Fruit fly (Drosophila melanogaster) whole organism, embryonic: ENCODE data around the gene CG10194.

Experiments
- Antp ChIP-seq: fragments of 200-800 bp; sonication (Bioruptor generic); optimal IDR thresholded peaks from 3 replicates; lab custom pipeline; 2016; ENCODE audit warnings: missing biosample characterization, missing genetic modification characterization
- Atf6 ChIP-seq: fragments of 200-800 bp; sonication (Bioruptor generic); IDR thresholded peaks from 2 replicates; pipeline ENCODE4 v1.3.6; 2022; ENCODE audit warnings: missing biosample characterization, missing genetic modification characterization
- CG10565 ChIP-seq: fragments of 200-800 bp; sonication (Bioruptor generic); optimal IDR thresholded peaks from 3 replicates; lab custom pipeline; 2016; ENCODE audit warnings: missing biosample characterization, mild to moderate bottlenecking, missing genetic modification characterization
- CG10959 ChIP-seq: fragments of 200-800 bp; sonication (Bioruptor generic); IDR thresholded peaks from 2 replicates; pipeline ENCODE4 v1.3.6; 2022; ENCODE audit warnings: missing biosample characterization, missing genetic modification characterization
- CG11723 ChIP-seq: fragments of 200-800 bp; sonication (Bioruptor generic); optimal IDR thresholded peaks from 2 replicates; lab custom pipeline; 2017; ENCODE audit warnings: missing biosample characterization, mild to moderate bottlenecking, missing genetic modification characterization
- CG12104 ChIP-seq: fragments of 200-800 bp; sonication (Bioruptor generic); optimal IDR thresholded peaks from 3 replicates; lab custom pipeline; 2016; ENCODE audit warnings: missing biosample characterization, missing genetic modification characterization
- CG13123 ChIP-seq: fragments of 200-800 bp; sonication (Bioruptor generic); optimal IDR thresholded peaks from 2 replicates; lab custom pipeline; 2016; ENCODE audit warnings: missing biosample characterization, missing genetic modification characterization
- CG14860 ChIP-seq: fragments of 200-800 bp; sonication (Bioruptor generic); IDR thresholded peaks from 3 replicates; pipeline ENCODE4 v1.3.6; 2022; ENCODE audit warnings: missing biosample characterization, missing genetic modification characterization; ENCODE audit not compliant: partially characterized antibody
- CG15073 ChIP-seq: fragments of 200-800 bp; sonication (Bioruptor generic); optimal IDR thresholded peaks from 2 replicates; lab custom pipeline; 2016; ENCODE audit warnings: missing biosample characterization, missing genetic modification characterization
- CG18599 ChIP-seq: fragments of 200-800 bp; sonication (Bioruptor generic); optimal IDR thresholded peaks from 3 replicates; lab custom pipeline; 2017; ENCODE audit warnings: missing biosample characterization, missing genetic modification characterization, mild to moderate bottlenecking, moderate library complexity, missing genetic modification reagents
- CG2889 ChIP-seq: fragments of 200-800 bp; sonication (Bioruptor generic); IDR thresholded peaks from 3 replicates; pipeline ENCODE4 v1.3.6; 2022; ENCODE audit warnings: missing biosample characterization, missing genetic modification characterization
- CG3281 ChIP-seq: fragments of 200-800 bp; sonication (Bioruptor generic); optimal IDR thresholded peaks from 3 replicates; lab custom pipeline; 2017; ENCODE audit warnings: missing biosample characterization, mild to moderate bottlenecking, missing genetic modification characterization
- CG4282 ChIP-seq: fragments of 200-800 bp; sonication (Bioruptor generic); optimal IDR thresholded peaks from 2 replicates; lab custom pipeline; 2016; ENCODE audit warnings: missing biosample characterization, missing genetic modification characterization
- CG4617 ChIP-seq: fragments of 200-800 bp; sonication (Bioruptor generic); optimal IDR thresholded peaks from 3 replicates; lab custom pipeline; 2016; ENCODE audit warnings: missing biosample characterization, missing genetic modification characterization, borderline replicate concordance
- CG4707 ChIP-seq: fragments of 200-800 bp; sonication (Bioruptor generic); optimal IDR thresholded peaks from 2 replicates; lab custom pipeline; 2018; ENCODE audit warnings: missing biosample characterization, mild to moderate bottlenecking, missing genetic modification characterization, moderate library complexity
- CG5953 ChIP-seq: fragments of 200-800 bp; sonication (Bioruptor generic); IDR thresholded peaks from 2 replicates; pipeline ENCODE4 v1.3.6; 2022; ENCODE audit warnings: missing biosample characterization, missing genetic modification characterization
- CG6654 ChIP-seq: fragments of 200-800 bp; sonication (Bioruptor generic); optimal IDR thresholded peaks from 2 replicates; lab custom pipeline; 2017; ENCODE audit warnings: missing biosample characterization, mild to moderate bottlenecking, missing genetic modification characterization
- CG6689 ChIP-seq: fragments of 200-800 bp; sonication (Bioruptor generic); IDR thresholded peaks from 2 replicates; pipeline ENCODE4 v1.3.6; 2022; ENCODE audit warnings: missing biosample characterization, missing genetic modification characterization
- CG6813 ChIP-seq: fragments of 200-800 bp; sonication (Bioruptor generic); optimal IDR thresholded peaks from 2 replicates; lab custom pipeline; 2017; ENCODE audit warnings: missing biosample characterization, missing genetic modification characterization, mild to moderate bottlenecking, moderate library complexity, missing genetic modification reagents
- CG7839 ChIP-seq: fragments of 200-800 bp; sonication (Bioruptor generic); optimal IDR thresholded peaks from 3 replicates; lab custom pipeline; 2018; ENCODE audit warnings: missing biosample characterization, mild to moderate bottlenecking, missing genetic modification characterization, moderate library complexity
- CG8359 ChIP-seq: fragments of 200-800 bp; sonication (Bioruptor generic); optimal IDR thresholded peaks from 2 replicates; lab custom pipeline; 2017; ENCODE audit warnings: missing biosample characterization, mild to moderate bottlenecking, missing genetic modification characterization, borderline replicate concordance
- CG8765 ChIP-seq: fragments of 200-800 bp; sonication (Bioruptor generic); IDR thresholded peaks from 2 replicates; pipeline ENCODE4 v1.3.6; 2022; ENCODE audit warnings: missing biosample characterization, missing genetic modification characterization
- CG8944 ChIP-seq: fragments of 200-800 bp; sonication (Bioruptor generic); optimal IDR thresholded peaks from 3 replicates; lab custom pipeline; 2016; ENCODE audit warnings: missing biosample characterization, missing genetic modification characterization
- CG9215 ChIP-seq: fragments of 200-800 bp; sonication (Bioruptor generic); IDR thresholded peaks from 2 replicates; pipeline ENCODE4 v1.3.6; 2022; ENCODE audit warnings: missing biosample characterization, missing genetic modification characterization
- D ChIP-seq, 2 experiments: fragments of 200-800 bp in 1 of 2; fragments of >200 bp in 1 of 2; sonication (Bioruptor generic) in 1 of 2; optimal IDR thresholded peaks; 2 replicates in 1 of 2; 3 replicates in 1 of 2; lab custom pipeline; 2017; ENCODE audit warnings: mild to moderate bottlenecking in 1 of 2, missing biosample characterization in 1 of 2, missing genetic modification characterization in 1 of 2, missing genetic modification reagents in 1 of 2
- D19A ChIP-seq: fragments of 200-800 bp; optimal IDR thresholded peaks from 3 replicates; lab custom pipeline; 2019; ENCODE audit warnings: missing biosample characterization, mild to moderate bottlenecking, missing genetic modification characterization, moderate library complexity
- Doc3 ChIP-seq: fragments of 200-800 bp; sonication (Bioruptor generic); IDR thresholded peaks from 3 replicates; pipeline ENCODE4 v1.3.6; 2022; ENCODE audit warnings: missing biosample characterization, missing genetic modification characterization; ENCODE audit not compliant: partially characterized antibody
- Drgx ChIP-seq: fragments of 200-800 bp; sonication (Bioruptor generic); IDR thresholded peaks from 2 replicates; pipeline ENCODE4 v1.3.6; 2022; ENCODE audit warnings: missing biosample characterization, missing genetic modification characterization
- Fer3 ChIP-seq: fragments of 200-800 bp; sonication (Bioruptor generic); optimal IDR thresholded peaks from 2 replicates; lab custom pipeline; 2018; ENCODE audit warnings: missing biosample characterization, mild to moderate bottlenecking, missing genetic modification characterization, moderate library complexity
- HLHmδ ChIP-seq: fragments of 200-800 bp; sonication (Bioruptor generic); optimal IDR thresholded peaks from 2 replicates; lab custom pipeline; 2018; ENCODE audit warnings: missing biosample characterization, mild to moderate bottlenecking, missing genetic modification characterization, moderate library complexity
- Hsf ChIP-seq: fragments of 200-800 bp; sonication (Bioruptor generic); optimal IDR thresholded peaks from 3 replicates; lab custom pipeline; 2016; ENCODE audit warnings: missing biosample characterization, missing genetic modification characterization
- Oli ChIP-seq: fragments of 200-800 bp; sonication (Bioruptor generic); optimal IDR thresholded peaks from 2 replicates; lab custom pipeline; 2018; ENCODE audit warnings: missing biosample characterization, mild to moderate bottlenecking, missing genetic modification characterization, moderate library complexity
- PHDP ChIP-seq: fragments of 200-800 bp; sonication (Bioruptor generic); optimal IDR thresholded peaks from 3 replicates; lab custom pipeline; 2018; ENCODE audit warnings: missing biosample characterization, mild to moderate bottlenecking, missing genetic modification characterization, moderate library complexity
- Sox100B ChIP-seq: fragments of 200-800 bp; sonication (Bioruptor generic); optimal IDR thresholded peaks from 3 replicates; lab custom pipeline; 2018; ENCODE audit warnings: missing biosample characterization, mild to moderate bottlenecking, missing genetic modification characterization
- Sry-β ChIP-seq: fragments of 200-800 bp; sonication (Bioruptor generic); optimal IDR thresholded peaks from 2 replicates; lab custom pipeline; 2018; ENCODE audit warnings: missing biosample characterization, mild to moderate bottlenecking, missing genetic modification characterization, moderate library complexity
- abd-A ChIP-seq: fragments of 200-800 bp; sonication (Bioruptor generic); optimal IDR thresholded peaks from 3 replicates; lab custom pipeline; 2019; ENCODE audit warnings: missing biosample characterization, mild to moderate bottlenecking, missing genetic modification characterization, moderate library complexity
- emc ChIP-seq: fragments of 200-800 bp; sonication (Bioruptor generic); optimal IDR thresholded peaks from 2 replicates; lab custom pipeline; 2016; ENCODE audit warnings: missing biosample characterization, missing genetic modification characterization
- fd102C ChIP-seq: fragments of 200-800 bp; sonication (Bioruptor generic); optimal IDR thresholded peaks from 2 replicates; lab custom pipeline; 2018; ENCODE audit warnings: missing biosample characterization, mild to moderate bottlenecking, missing genetic modification characterization, moderate library complexity
- fd96Cb ChIP-seq: fragments of 200-800 bp; sonication (Bioruptor generic); optimal IDR thresholded peaks from 2 replicates; lab custom pipeline; 2018; ENCODE audit warnings: missing biosample characterization, mild to moderate bottlenecking, missing genetic modification characterization, moderate library complexity
- ftz-f1 ChIP-seq: fragments of 200-800 bp; sonication (Bioruptor generic); optimal IDR thresholded peaks from 2 replicates; lab custom pipeline; 2016; ENCODE audit warnings: missing biosample characterization, missing genetic modification characterization
- gsb-n ChIP-seq: fragments of 200-800 bp; sonication (Bioruptor generic); optimal IDR thresholded peaks from 3 replicates; lab custom pipeline; 2018; ENCODE audit warnings: missing biosample characterization, mild to moderate bottlenecking, missing genetic modification characterization
- nau ChIP-seq: fragments of 200-800 bp; sonication (Bioruptor generic); optimal IDR thresholded peaks from 3 replicates; lab custom pipeline; 2017; ENCODE audit warnings: missing biosample characterization, mild to moderate bottlenecking, missing genetic modification characterization, missing genetic modification reagents
- oc ChIP-seq: fragments of 200-800 bp; sonication (Bioruptor generic); optimal IDR thresholded peaks from 2 replicates; lab custom pipeline; 2018; ENCODE audit warnings: missing biosample characterization, mild to moderate bottlenecking, missing genetic modification characterization, moderate library complexity
- prd ChIP-seq, 3 experiments: fragments of >200 bp in 2 of 3; fragments of 200-800 bp in 1 of 3; sonication (Bioruptor generic) in 1 of 3; optimal IDR thresholded peaks in 2 of 3; IDR thresholded peaks in 1 of 3; 2 replicates in 2 of 3; 3 replicates in 1 of 3; pipeline versions ENCODE4 v1.3.6 to Lab custom; 2017 to 2022; ENCODE audit warnings: missing biosample characterization in 1 of 3, missing genetic modification characterization in 1 of 3
- rib ChIP-seq: fragments of 200-800 bp; sonication (Bioruptor generic); IDR thresholded peaks from 2 replicates; pipeline ENCODE4 v1.3.6; 2022; ENCODE audit warnings: missing biosample characterization, missing genetic modification characterization
- sim ChIP-seq: fragments of 200-800 bp; sonication (Bioruptor generic); IDR thresholded peaks from 2 replicates; pipeline ENCODE4 v1.3.6; 2022; ENCODE audit warnings: missing biosample characterization, missing genetic modification characterization
- tll ChIP-seq, 2 experiments: fragments of 200-800 bp in 1 of 2; fragments of >200 bp in 1 of 2; sonication (Bioruptor generic) in 1 of 2; optimal IDR thresholded peaks; 2 replicates each; lab custom pipeline; 2017 to 2019; ENCODE audit warnings: missing biosample characterization in 2 of 2, missing genetic modification characterization in 2 of 2, mild to moderate bottlenecking in 1 of 2, moderate library complexity in 1 of 2
- yki ChIP-seq: fragments of >200 bp; optimal IDR thresholded peaks from 3 replicates; lab custom pipeline; 2018

Gene CG10194

dm6 chr2L:19439598-19440230 lies 50.2 kb downstream of the CG10194 start (continued):
- TF ChIP-seq CG2889 (GFP tag; lab: Robert Waterston, UW): peak; percentile 69; the same call in 2 of the 3 replicates
- no peak for TF ChIP-seq abd-A (tag; lab: Kevin White, UChicago)
- TF ChIP-seq sim: no peak
- peak; percentile 33 for TF ChIP-seq CG6813 (GFP tag; lab: Kevin White, UChicago)
- peak; percentile 79 for TF ChIP-seq CG11723
- no peak for TF ChIP-seq tll (GFP tag; optimal IDR thresholded peaks at IDR 0.05; lab: Kevin White, UChicago)
- no peak for TF ChIP-seq fd102C (GFP tag; lab: Kevin White, UChicago)
- no peak for TF ChIP-seq ftz-f1
- peak; percentile 21; the same call in 1 of the 2 replicates for TF ChIP-seq Drgx
- TF ChIP-seq CG9215: peak; percentile 56
- peak; percentile 69 for TF ChIP-seq Hsf (GFP tag; lab: Kevin White, UChicago)
- TF ChIP-seq CG4707 (GFP tag; lab: Kevin White, UChicago): peak; percentile 89
- TF ChIP-seq oc (tag; lab: Kevin White, UChicago): peak; percentile 93
- TF ChIP-seq D (optimal IDR thresholded peaks at IDR 0.05; lab: Kevin White, UChicago): no peak
- TF ChIP-seq D (GFP tag; optimal IDR thresholded peaks at IDR 0.05; lab: Kevin White, UChicago): peak; percentile 66
- TF ChIP-seq CG8359 (GFP tag; lab: Kevin White, UChicago): peak; percentile 47
- TF ChIP-seq Sox100B (GFP tag; lab: Kevin White, UChicago): peak; percentile 65
- peak; percentile 66; the same call in 1 of the 2 replicates for TF ChIP-seq Atf6 (GFP tag; lab: Robert Waterston, UW)
- TF ChIP-seq CG4617: no peak
- TF ChIP-seq D19A (tag; lab: Kevin White, UChicago): peak; percentile 65
- 0 out of 2 replicates have a peak, but pooled peaks have one; percentile 45 for TF ChIP-seq CG5953 (GFP tag; lab: Robert Waterston, UW)
- peak; percentile 65 for TF ChIP-seq CG3281 (GFP tag; lab: Kevin White, UChicago)
- no peak for TF ChIP-seq Sry-β
- peak; percentile 61; the same call in 1 of the 2 replicates for TF ChIP-seq rib (GFP tag; lab: Robert Waterston, UW)
- peak; percentile 89 for TF ChIP-seq gsb-n (tag; lab: Kevin White, UChicago)
- no peak for TF ChIP-seq prd (optimal IDR thresholded peaks at IDR 0.05; lab: Kevin White, UChicago)
- TF ChIP-seq prd (GFP tag; IDR thresholded peaks at IDR 0.05; lab: Robert Waterston, UW): peak; percentile 72
- TF ChIP-seq nau (GFP tag; lab: Kevin White, UChicago): peak; percentile 57
- TF ChIP-seq Doc3 (GFP tag; lab: Robert Waterston, UW): no peak
- peak; percentile 36 for TF ChIP-seq CG6654 (GFP tag; lab: Kevin White, UChicago)
- no peak for TF ChIP-seq HLHmδ
- peak; percentile 67 for TF ChIP-seq CG13123 (GFP tag; lab: Kevin White, UChicago)
- peak; percentile 42 for TF ChIP-seq CG8944
- peak; percentile 83 for TF ChIP-seq CG7839 (tag; lab: Kevin White, UChicago)
- no peak for TF ChIP-seq CG8765 (GFP tag; lab: Robert Waterston, UW)
- TF ChIP-seq emc (GFP tag; lab: Kevin White, UChicago): no peak
- no peak for TF ChIP-seq CG10565 (GFP tag; lab: Kevin White, UChicago)
- peak; percentile 67 for TF ChIP-seq Fer3 (tag; lab: Kevin White, UChicago)
- TF ChIP-seq PHDP (tag; lab: Kevin White, UChicago): peak; percentile 81
- peak; percentile 77 for TF ChIP-seq CG18599
- no peak for TF ChIP-seq CG4282 (GFP tag; lab: Kevin White, UChicago)
- peak; percentile 86 for TF ChIP-seq Oli (tag; lab: Kevin White, UChicago)
- peak; percentile 74 for TF ChIP-seq fd96Cb
- no peak for TF ChIP-seq CG14860
- no peak for TF ChIP-seq CG15073 (GFP tag; lab: Kevin White, UChicago)
- no peak for TF ChIP-seq yki (lab: Kevin White, UChicago)
- TF ChIP-seq CG12104 (GFP tag; lab: Kevin White, UChicago): no peak
- peak; percentile 74 for TF ChIP-seq CG6689 (GFP tag; lab: Robert Waterston, UW)
- peak; percentile 77 for TF ChIP-seq Antp
- TF ChIP-seq CG10959 (GFP tag; lab: Robert Waterston, UW): peak; percentile 44; the same call in 1 of the 2 replicates
